Fruit fly (Drosophila melanogaster) whole organism, embryonic: Measurements from ENCODE around the gene por.
A peak's percentile ranks its signal among the peaks of the same experiment; 100 is the strongest.

ENCODE experiments used
- Adf1 ChIP-seq: fragments of 200-800 bp; sonication (Bioruptor generic); IDR thresholded peaks from 2 replicates; pipeline ENCODE4 v1.3.6; 2022; ENCODE audit warnings: missing biosample characterization, missing genetic modification characterization
- Awh ChIP-seq: fragments of 200-800 bp; sonication (Bioruptor generic); IDR thresholded peaks from 2 replicates; pipeline ENCODE4, ENCODE4 v1.3.6; 2022; ENCODE audit warnings: missing biosample characterization, missing genetic modification characterization
- Bdp1 ChIP-seq: fragments of 200-800 bp; sonication (Bioruptor generic); optimal IDR thresholded peaks from 3 replicates; lab custom pipeline; 2016; ENCODE audit warnings: missing biosample characterization, missing genetic modification characterization
- C15 ChIP-seq: fragments of 200-800 bp; sonication (Bioruptor generic); IDR thresholded peaks from 3 replicates; pipeline ENCODE4 v1.3.6; 2022; ENCODE audit warnings: missing biosample characterization, missing genetic modification characterization
- CG11504 ChIP-seq: fragments of 200-800 bp; sonication (Bioruptor generic); optimal IDR thresholded peaks from 3 replicates; lab custom pipeline; 2019; ENCODE audit warnings: missing biosample characterization, mild to moderate bottlenecking, missing genetic modification characterization, moderate library complexity
- CG11560 ChIP-seq: fragments of 200-800 bp; sonication (Bioruptor generic); IDR thresholded peaks from 3 replicates; pipeline ENCODE4 v1.3.6; 2022; ENCODE audit warnings: missing biosample characterization, missing genetic modification characterization
- CG12219 ChIP-seq: fragments of 200-800 bp; sonication (Bioruptor generic); optimal IDR thresholded peaks from 3 replicates; lab custom pipeline; 2018; ENCODE audit warnings: missing biosample characterization, mild to moderate bottlenecking, missing genetic modification characterization
- CG12236 ChIP-seq: fragments of 200-800 bp; sonication (Bioruptor generic); optimal IDR thresholded peaks from 2 replicates; lab custom pipeline; 2016; ENCODE audit warnings: missing biosample characterization, missing genetic modification characterization
- CG13287 ChIP-seq: fragments of 200-800 bp; sonication (Bioruptor generic); IDR thresholded peaks from 2 replicates; pipeline ENCODE4 v1.3.6; 2022; ENCODE audit warnings: missing biosample characterization, missing genetic modification characterization; ENCODE audit not compliant: partially characterized antibody
- CG14710 ChIP-seq: fragments of 200-800 bp; sonication (Bioruptor generic); optimal IDR thresholded peaks from 3 replicates; lab custom pipeline; 2019; ENCODE audit warnings: missing biosample characterization, mild to moderate bottlenecking, missing genetic modification characterization, moderate library complexity
- CG17361 ChIP-seq: fragments of 200-800 bp; sonication (Bioruptor generic); IDR thresholded peaks from 3 replicates; pipeline ENCODE4 v1.3.6; 2022; ENCODE audit warnings: missing biosample characterization, missing genetic modification characterization
- CG18476 ChIP-seq: fragments of 200-800 bp; sonication (Bioruptor generic); optimal IDR thresholded peaks from 2 replicates; lab custom pipeline; 2016; ENCODE audit warnings: missing biosample characterization, mild to moderate bottlenecking, missing genetic modification characterization
- CG2120 ChIP-seq: fragments of 200-800 bp; sonication (Bioruptor generic); optimal IDR thresholded peaks from 3 replicates; lab custom pipeline; 2016; ENCODE audit warnings: missing biosample characterization, missing genetic modification characterization
- CG2712 ChIP-seq: fragments of 200-800 bp; optimal IDR thresholded peaks from 3 replicates; lab custom pipeline; 2019; ENCODE audit warnings: missing biosample characterization, mild to moderate bottlenecking, missing genetic modification characterization, moderate library complexity
- CG30403 ChIP-seq: fragments of 200-800 bp; sonication (Bioruptor generic); optimal IDR thresholded peaks from 3 replicates; lab custom pipeline; 2016; ENCODE audit warnings: missing biosample characterization, missing genetic modification characterization
- CG32532 ChIP-seq: fragments of 200-800 bp; sonication (Bioruptor generic); IDR thresholded peaks from 2 replicates; pipeline ENCODE4 v1.3.6; 2022; ENCODE audit warnings: missing biosample characterization, missing genetic modification characterization
- CG34224 ChIP-seq: fragments of 200-800 bp; sonication (Bioruptor generic); IDR thresholded peaks from 3 replicates; pipeline ENCODE4 v1.3.6; 2022; ENCODE audit warnings: missing biosample characterization, missing genetic modification characterization; ENCODE audit not compliant: partially characterized antibody
- CG4820 ChIP-seq: fragments of 200-800 bp; sonication (Bioruptor generic); optimal IDR thresholded peaks from 3 replicates; lab custom pipeline; 2016; ENCODE audit warnings: missing biosample characterization, missing genetic modification characterization
- CG6765 ChIP-seq: fragments of 200-800 bp; sonication (Bioruptor generic); optimal IDR thresholded peaks from 3 replicates; lab custom pipeline; 2017; ENCODE audit warnings: missing biosample characterization, mild to moderate bottlenecking, missing genetic modification characterization
- CG6791 ChIP-seq: fragments of 200-800 bp; sonication (Bioruptor generic); IDR thresholded peaks from 3 replicates; pipeline ENCODE4 v1.3.6; 2022; ENCODE audit warnings: missing biosample characterization, missing genetic modification characterization; ENCODE audit not compliant: partially characterized antibody
- CG8290 ChIP-seq, 3 experiments: fragments of 200-800 bp; sonication (Bioruptor generic); optimal IDR thresholded peaks; 2 replicates each; lab custom pipeline; 2016 to 2019; ENCODE audit warnings: missing biosample characterization in 3 of 3, missing genetic modification characterization in 3 of 3, mild to moderate bottlenecking in 2 of 3, moderate library complexity in 1 of 3
- Camta ChIP-seq: fragments of 200-800 bp; sonication (Bioruptor generic); optimal IDR thresholded peaks from 2 replicates; lab custom pipeline; 2016; ENCODE audit warnings: missing biosample characterization, missing genetic modification characterization
- Deaf1 ChIP-seq: fragments of 200-800 bp; optimal IDR thresholded peaks from 3 replicates; lab custom pipeline; 2019; ENCODE audit warnings: missing biosample characterization, mild to moderate bottlenecking, missing genetic modification characterization, moderate library complexity
- Dfd ChIP-seq, 2 experiments: fragments of >200 bp; optimal IDR thresholded peaks; 2 replicates each; lab custom pipeline; 2017; ENCODE audit warnings: missing biosample characterization in 2 of 2, missing genetic modification characterization in 2 of 2
- Gug ChIP-seq: fragments of 200-800 bp; sonication (Bioruptor generic); IDR thresholded peaks from 4 replicates; pipeline ENCODE4 v1.3.6; 2022; ENCODE audit warnings: missing biosample characterization, missing genetic modification characterization
- Hsf ChIP-seq: fragments of 200-800 bp; sonication (Bioruptor generic); optimal IDR thresholded peaks from 3 replicates; lab custom pipeline; 2016; ENCODE audit warnings: missing biosample characterization, missing genetic modification characterization
- Jarid2 ChIP-seq: fragments of 200-800 bp; sonication (Bioruptor generic); optimal IDR thresholded peaks from 3 replicates; lab custom pipeline; 2017; ENCODE audit warnings: mild to moderate bottlenecking, missing biosample characterization, missing genetic modification reagents, missing genetic modification characterization
- Kr ChIP-seq: fragments of 200-800 bp; sonication (Bioruptor generic); optimal IDR thresholded peaks from 2 replicates; lab custom pipeline; 2017; ENCODE audit warnings: missing biosample characterization, mild to moderate bottlenecking, missing genetic modification characterization
- Mad ChIP-seq: fragments of 200-800 bp; sonication (Bioruptor generic); optimal IDR thresholded peaks from 2 replicates; lab custom pipeline; 2016; ENCODE audit warnings: missing biosample characterization, missing genetic modification characterization
- Max ChIP-seq: fragments of 200-800 bp; sonication (Bioruptor generic); optimal IDR thresholded peaks from 2 replicates; lab custom pipeline; 2016; ENCODE audit warnings: missing biosample characterization, mild to moderate bottlenecking, missing genetic modification characterization
- Meics ChIP-seq: fragments of 200-800 bp; sonication (Bioruptor generic); optimal IDR thresholded peaks from 2 replicates; lab custom pipeline; 2017; ENCODE audit warnings: missing biosample characterization, mild to moderate bottlenecking, missing genetic modification characterization
- Opbp ChIP-seq: fragments of 200-800 bp; sonication (Bioruptor generic); IDR thresholded peaks from 3 replicates; pipeline ENCODE4 v1.3.6; 2022; ENCODE audit warnings: missing biosample characterization, missing genetic modification characterization; ENCODE audit not compliant: partially characterized antibody
- Ptx1 ChIP-seq: fragments of 200-800 bp; sonication (Bioruptor generic); IDR thresholded peaks from 2 replicates; pipeline ENCODE4 v1.3.6; 2022; ENCODE audit warnings: missing biosample characterization, missing genetic modification characterization
- Sry-β ChIP-seq: fragments of 200-800 bp; sonication (Bioruptor generic); optimal IDR thresholded peaks from 2 replicates; lab custom pipeline; 2018; ENCODE audit warnings: missing biosample characterization, mild to moderate bottlenecking, missing genetic modification characterization, moderate library complexity
- ase ChIP-seq: fragments of 200-800 bp; sonication (Bioruptor generic); IDR thresholded peaks from 3 replicates; pipeline ENCODE4 v1.3.6; 2022; ENCODE audit warnings: missing biosample characterization, missing genetic modification characterization
- crp ChIP-seq, 2 experiments: fragments of 200-800 bp; sonication (Bioruptor generic); optimal IDR thresholded peaks; 2 replicates in 1 of 2; 3 replicates in 1 of 2; lab custom pipeline; 2017; ENCODE audit warnings: missing biosample characterization in 2 of 2, missing genetic modification characterization in 2 of 2, mild to moderate bottlenecking in 1 of 2, moderate library complexity in 1 of 2
- danr ChIP-seq: fragments of 200-800 bp; sonication (Bioruptor generic); IDR thresholded peaks from 2 replicates; pipeline ENCODE4 v1.3.6; 2022; ENCODE audit warnings: missing biosample characterization, missing genetic modification characterization
- dpn ChIP-seq, 2 experiments: fragments of 200-800 bp; sonication (Bioruptor generic); optimal IDR thresholded peaks; 3 replicates each; lab custom pipeline; 2016; ENCODE audit warnings: missing biosample characterization in 2 of 2, missing genetic modification characterization in 2 of 2
- gem ChIP-seq: fragments of 200-800 bp; sonication (Bioruptor generic); optimal IDR thresholded peaks from 2 replicates; lab custom pipeline; 2019; ENCODE audit warnings: missing biosample characterization, mild to moderate bottlenecking, missing genetic modification characterization, moderate library complexity
- grau ChIP-seq: fragments of 200-800 bp; optimal IDR thresholded peaks from 3 replicates; lab custom pipeline; 2019; ENCODE audit warnings: missing biosample characterization, mild to moderate bottlenecking, missing genetic modification characterization, moderate library complexity
- maf-S ChIP-seq: fragments of 200-800 bp; sonication (Bioruptor generic); optimal IDR thresholded peaks from 2 replicates; lab custom pipeline; 2016; ENCODE audit warnings: missing biosample characterization, missing genetic modification characterization
- nerfin-2 ChIP-seq: fragments of 200-800 bp; sonication (Bioruptor generic); IDR thresholded peaks from 2 replicates; pipeline ENCODE4 v1.3.6; 2022; ENCODE audit warnings: missing biosample characterization, missing genetic modification characterization; ENCODE audit not compliant: partially characterized antibody
- otp ChIP-seq: fragments of 200-800 bp; sonication (Bioruptor generic); IDR thresholded peaks from 3 replicates; pipeline ENCODE4, ENCODE4 v1.3.6; 2022; ENCODE audit warnings: missing biosample characterization, missing genetic modification characterization
- pb ChIP-seq: fragments of 200-800 bp; sonication (Bioruptor generic); optimal IDR thresholded peaks from 3 replicates; lab custom pipeline; 2016; ENCODE audit warnings: missing biosample characterization, missing genetic modification characterization
- pzg ChIP-seq: fragments of 200-800 bp; sonication (Bioruptor generic); optimal IDR thresholded peaks from 3 replicates; lab custom pipeline; 2018; ENCODE audit warnings: missing biosample characterization, mild to moderate bottlenecking, missing genetic modification characterization, moderate library complexity
- repo ChIP-seq: fragments of 200-800 bp; sonication (Bioruptor generic); optimal IDR thresholded peaks from 2 replicates; lab custom pipeline; 2016; ENCODE audit warnings: missing biosample characterization, missing genetic modification characterization
- slbo ChIP-seq: fragments of 200-800 bp; sonication (Bioruptor generic); IDR thresholded peaks from 2 replicates; pipeline ENCODE4 v1.3.6; 2022; ENCODE audit warnings: missing biosample characterization, missing genetic modification characterization
- stc ChIP-seq: fragments of 200-800 bp; sonication (Bioruptor generic); IDR thresholded peaks from 2 replicates; pipeline ENCODE4 v1.3.6; 2022; ENCODE audit warnings: missing biosample characterization, missing genetic modification characterization
- trem ChIP-seq: fragments of 200-800 bp; optimal IDR thresholded peaks from 3 replicates; lab custom pipeline; 2019; ENCODE audit warnings: missing biosample characterization, mild to moderate bottlenecking, missing genetic modification characterization, moderate library complexity
- vvl ChIP-seq: fragments of 200-800 bp; sonication (Bioruptor generic); IDR thresholded peaks from 2 replicates; pipeline ENCODE4 v1.3.6; 2022; ENCODE audit warnings: missing biosample characterization, missing genetic modification characterization
- yki ChIP-seq: fragments of >200 bp; optimal IDR thresholded peaks from 3 replicates; lab custom pipeline; 2018

Gene por

DNA sequence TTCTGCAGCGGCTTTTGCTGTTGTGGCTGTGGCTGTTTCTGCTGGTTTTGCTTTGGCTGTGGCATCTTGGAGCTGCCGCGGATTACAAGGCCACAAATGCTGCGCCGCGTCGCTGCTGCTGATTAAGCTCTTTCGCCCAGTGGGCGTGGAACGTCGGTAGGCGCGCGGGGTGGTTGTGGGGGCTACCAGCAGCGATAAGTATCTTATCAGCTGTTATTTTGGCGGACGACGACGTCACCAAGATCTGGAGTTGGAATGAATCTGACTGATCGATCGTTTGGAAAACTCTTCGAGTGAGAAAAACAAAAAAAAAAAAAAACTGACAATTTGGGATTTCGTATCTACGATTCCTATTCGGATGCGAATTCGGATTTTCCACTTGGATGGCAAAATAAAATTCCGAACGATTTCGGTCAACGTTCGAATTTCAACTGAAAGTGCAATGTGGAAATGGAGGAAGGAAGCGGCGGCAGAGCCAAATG is 24.5 kb upstream of the por start:
- TF ChIP-seq Kr (GFP tag; lab: Kevin White, UChicago), result no peak
- peak; percentile 69 for TF ChIP-seq Jarid2 (GFP tag; lab: Kevin White, UChicago)
- TF ChIP-seq Camta (GFP tag; lab: Kevin White, UChicago), result no peak
- no peak for TF ChIP-seq CG12236 (GFP tag; lab: Kevin White, UChicago)
- no peak for TF ChIP-seq Mad
- TF ChIP-seq Gug (GFP tag; lab: Robert Waterston, UW), result no peak
- TF ChIP-seq CG4820 (GFP tag; lab: Kevin White, UChicago), result no peak
- no peak for TF ChIP-seq Sry-β (GFP tag; lab: Kevin White, UChicago)
- no peak for TF ChIP-seq pzg (GFP tag; lab: Kevin White, UChicago)
- no peak for TF ChIP-seq yki (lab: Kevin White, UChicago)
- TF ChIP-seq CG8290 (GFP tag; optimal IDR thresholded peaks at IDR 0.05; lab: Kevin White, UChicago), result no peak
- no peak for TF ChIP-seq CG8290 (tag; optimal IDR thresholded peaks at IDR 0.05; lab: Kevin White, UChicago)
- TF ChIP-seq Adf1 (GFP tag; lab: Robert Waterston, UW), result peak; percentile 80; the same call in 1 of the 2 replicates
- TF ChIP-seq Meics (GFP tag; lab: Kevin White, UChicago), result no peak
- TF ChIP-seq CG13287 (GFP tag; lab: Robert Waterston, UW), result peak; percentile 25; the same call in 1 of the 2 replicates
- TF ChIP-seq CG2712 (tag; lab: Kevin White, UChicago), result no peak
- no peak for TF ChIP-seq CG34224 (GFP tag; lab: Robert Waterston, UW)
- TF ChIP-seq Dfd (GFP tag; optimal IDR thresholded peaks at IDR 0.05; lab: Kevin White, UChicago), result no peak
- TF ChIP-seq CG6765 (GFP tag; lab: Kevin White, UChicago), result no peak
- no peak for TF ChIP-seq C15
- no peak for TF ChIP-seq Bdp1 (GFP tag; lab: Kevin White, UChicago)
- no peak for TF ChIP-seq maf-S (GFP tag; lab: Kevin White, UChicago)
- no peak for TF ChIP-seq gem (tag; lab: Kevin White, UChicago)
- no peak for TF ChIP-seq dpn (GFP tag; optimal IDR thresholded peaks at IDR 0.05; lab: Kevin White, UChicago)
- TF ChIP-seq pb (GFP tag; lab: Kevin White, UChicago), result no peak
- TF ChIP-seq CG30403, result no peak
- no peak for TF ChIP-seq CG14710 (tag; lab: Kevin White, UChicago)
- no peak for TF ChIP-seq Hsf (GFP tag; lab: Kevin White, UChicago)
- TF ChIP-seq CG2120 (GFP tag; lab: Kevin White, UChicago), result no peak
- TF ChIP-seq grau (tag; lab: Kevin White, UChicago), result no peak
- peak; percentile 12; the same call in 1 of the 2 replicates for TF ChIP-seq stc (GFP tag; lab: Robert Waterston, UW)
- TF ChIP-seq CG11504 (tag; lab: Kevin White, UChicago), result no peak
- no peak for TF ChIP-seq ase (GFP tag; lab: Robert Waterston, UW)
- TF ChIP-seq danr (GFP tag; lab: Robert Waterston, UW), result no peak
- TF ChIP-seq CG11560 (tag; lab: Robert Waterston, UW), result no peak
- TF ChIP-seq nerfin-2, result no peak
- no peak for TF ChIP-seq Opbp
- TF ChIP-seq Deaf1, result peak; percentile 17
- TF ChIP-seq trem, result no peak
- no peak for TF ChIP-seq otp
- no peak for TF ChIP-seq repo
- no peak for TF ChIP-seq Ptx1 (GFP tag; lab: Robert Waterston, UW)
- TF ChIP-seq slbo (GFP tag; lab: Robert Waterston, UW), result no peak
- no peak for TF ChIP-seq CG6791 (GFP tag; lab: Robert Waterston, UW)
- no peak for TF ChIP-seq CG12219 (GFP tag; lab: Kevin White, UChicago)
- TF ChIP-seq vvl (GFP tag; lab: Robert Waterston, UW), result no peak
- TF ChIP-seq CG18476 (GFP tag; lab: Kevin White, UChicago), result no peak
- TF ChIP-seq CG32532 (GFP tag; lab: Robert Waterston, UW), result 0 out of 2 replicates have a peak, but pooled peaks have one; percentile 29
- peak; percentile 37; the same call in 1 of the 2 replicates for TF ChIP-seq Awh (GFP tag; lab: Robert Waterston, UW)
- no peak for TF ChIP-seq Max (GFP tag; lab: Kevin White, UChicago)
- peak in 1 of 2 experiments; percentile 11 for TF ChIP-seq crp (GFP tag; optimal IDR thresholded peaks at IDR 0.05; lab: Kevin White, UChicago)
- no peak for TF ChIP-seq CG17361
